Worm (Caenorhabditis elegans) whole organism, L1 larva: ENCODE results near the gene Y47D7A.7.

Source experiments
- ceh-82 ChIP-seq, 3 experiments: fragments of 150-350 bp in 1 of 3; sonication (generic microtip) in 2 of 3; optimal IDR thresholded peaks; 2 replicates each; lab custom pipeline; 2014 to 2017; ENCODE audit warnings: missing biosample characterization in 3 of 3, missing genetic modification characterization in 3 of 3
- efl-1 ChIP-seq, 4 experiments: fragments of 150-350 bp; optimal IDR thresholded peaks in 3 of 4; peaks in 1 of 4; 1 replicate in 1 of 4; 2 replicates in 3 of 4; lab custom pipeline; 2014; ENCODE audit warnings: missing biosample characterization in 2 of 4, missing genetic modification characterization in 2 of 4, missing genetic modification reagents in 2 of 4
- fkh-10 ChIP-seq: sonication (generic microtip); optimal IDR thresholded peaks from 2 replicates; lab custom pipeline; 2017; ENCODE audit warnings: missing biosample characterization, missing genetic modification reagents, missing genetic modification characterization
- fos-1 ChIP-seq: fragments of 150-350 bp; optimal IDR thresholded peaks from 2 replicates; lab custom pipeline; 2014; ENCODE audit warnings: missing biosample characterization, missing genetic modification characterization
- hlh-17 ChIP-seq: fragments of 200-800 bp; sonication (Bioruptor generic); optimal IDR thresholded peaks from 2 replicates; lab custom pipeline; 2018; ENCODE audit warnings: missing genetic modification characterization, mild to moderate bottlenecking, missing compliant biosample characterization, moderate library complexity, borderline replicate concordance
- hlh-4 ChIP-seq: sonication (generic microtip); optimal IDR thresholded peaks from 2 replicates; lab custom pipeline; 2016; ENCODE audit warnings: mild to moderate bottlenecking, missing genetic modification characterization, missing compliant biosample characterization
- lin-15B ChIP-seq: fragments of 150-350 bp; sonication (generic microtip); optimal IDR thresholded peaks from 3 replicates; lab custom pipeline; 2014; ENCODE audit warnings: missing biosample characterization, missing genetic modification characterization
- nhr-76 ChIP-seq: sonication (generic microtip); optimal IDR thresholded peaks from 2 replicates; lab custom pipeline; 2017; ENCODE audit warnings: missing biosample characterization, missing genetic modification characterization
- pag-3 ChIP-seq: sonication (generic microtip); optimal IDR thresholded peaks from 2 replicates; lab custom pipeline; 2017; ENCODE audit warnings: missing genetic modification characterization, mild to moderate bottlenecking, missing compliant biosample characterization, antibody characterized with exemption, borderline replicate concordance; ENCODE audit not compliant: insufficient read depth
- pqm-1 ChIP-seq: sonication (generic microtip); optimal IDR thresholded peaks from 3 replicates; lab custom pipeline; 2017; ENCODE audit warnings: missing biosample characterization, missing genetic modification characterization
- rnt-1 ChIP-seq: sonication (generic microtip); optimal IDR thresholded peaks from 2 replicates; lab custom pipeline; 2016; ENCODE audit warnings: mild to moderate bottlenecking, missing genetic modification characterization, moderate library complexity, missing compliant biosample characterization
- snu-23 ChIP-seq: sonication (generic microtip); optimal IDR thresholded peaks from 2 replicates; lab custom pipeline; 2016; ENCODE audit warnings: missing genetic modification characterization, missing compliant biosample characterization

DNA sequence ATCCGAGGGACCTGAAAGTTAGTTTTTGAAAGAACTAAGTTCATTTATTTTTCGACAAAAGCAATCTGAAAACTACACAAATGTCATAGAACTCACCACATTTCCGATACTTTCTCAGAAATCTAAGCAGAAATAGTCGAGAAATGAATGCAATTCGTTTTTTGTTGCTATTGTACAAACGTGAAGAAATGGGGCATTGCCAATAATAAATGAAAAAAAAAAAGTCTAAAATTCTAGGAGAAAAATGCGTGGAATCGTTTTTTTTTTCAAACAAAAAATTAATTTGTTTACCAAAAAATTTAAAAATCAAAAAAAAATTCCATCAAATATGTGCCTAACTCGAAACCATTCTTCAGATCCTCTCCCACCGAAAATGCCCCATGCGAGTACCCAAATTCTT is 8.0 kb downstream of the Y47D7A.7 start, which contains the start of gene Y47D7A.17:
- TF ChIP-seq hlh-17 (no peak), pqm-1 (tag; lab: Kevin White, UChicago) (no peak), fkh-10 (no peak), lin-15B (no peak), efl-1 (optimal IDR thresholded peaks at IDR 0.05; lab: Kevin White, UChicago) (no peak), efl-1 (GFP tag; optimal IDR thresholded peaks at IDR 0.05 in 1 of 2; lab: Kevin White, UChicago) (no peak), rnt-1 (tag; lab: Kevin White, UChicago) (no peak), hlh-4 (tag; lab: Kevin White, UChicago) (no peak), fos-1 (tag; lab: Kevin White, UChicago) (no peak), pag-3 (tag; lab: Kevin White, UChicago) (no peak), snu-23 (GFP tag; lab: Kevin White, UChicago) (no peak), ceh-82 (tag; optimal IDR thresholded peaks at IDR 0.05; lab: Kevin White, UChicago) (no peak), nhr-76 (no peak)
